Fruit fly (Drosophila melanogaster): ENCODE data around the gene CIA30.

DNA sequence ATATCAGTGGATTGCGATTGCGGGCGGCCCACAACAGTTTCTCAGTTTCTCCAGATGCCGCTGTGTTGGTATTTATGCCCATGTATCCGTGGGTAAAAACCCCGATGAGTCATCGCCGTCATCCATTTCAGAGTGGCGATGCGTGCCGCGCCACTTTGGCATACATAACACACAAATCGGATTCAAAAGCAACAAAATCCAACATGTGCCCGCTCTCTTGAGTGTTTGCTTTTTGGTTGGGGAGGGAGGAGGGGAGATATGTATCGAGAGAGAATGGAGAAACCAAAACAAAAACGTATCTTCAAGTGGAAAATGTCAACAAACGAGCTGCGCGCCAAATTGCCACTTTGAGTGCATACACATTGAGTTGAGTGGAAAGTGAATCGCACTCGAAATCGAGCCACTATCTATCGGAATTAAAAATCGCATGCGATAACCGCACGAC lies 34.9 kb downstream of the CIA30 start:
- TF ChIP-seq Abd-B (GFP tag; optimal IDR thresholded peaks at IDR 0.05) (no peak), Jra (GFP tag; optimal IDR thresholded peaks at IDR 0.05) (no peak), h (GFP tag; optimal IDR thresholded peaks at IDR 0.05) (no peak), CG9705 (GFP tag; optimal IDR thresholded peaks at IDR 0.05) (no peak), OdsH (GFP tag; optimal IDR thresholded peaks at IDR 0.05) (no peak)

All from whole organism, wandering third instar larva.